Worm (Caenorhabditis elegans): ENCODE results near the gene F36A4.4.

DNA sequence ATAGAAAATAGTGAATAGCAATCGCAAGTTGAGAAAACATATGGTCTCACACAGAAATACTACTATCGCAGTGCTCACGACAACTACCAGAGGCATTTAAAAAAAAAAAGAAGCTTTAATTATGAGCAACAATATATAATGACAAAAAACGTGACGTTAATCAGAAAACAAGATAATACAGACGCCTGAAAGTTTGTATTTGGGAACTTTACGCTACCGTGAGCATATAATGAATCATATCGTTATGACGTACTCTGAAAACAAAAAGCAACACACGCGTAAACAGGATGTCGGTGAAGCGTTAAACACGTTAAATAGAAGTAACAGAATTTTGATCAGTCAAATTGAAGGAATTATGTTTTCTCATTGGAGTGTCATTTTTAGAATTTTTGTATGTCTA is 41.6 kb upstream of the F36A4.4 start, which contains the start of gene srbc-71:
- no peak for TF ChIP-seq tbx-37 (GFP tag; conservative IDR thresholded peaks at IDR 0.05)
- TF ChIP-seq aly-1 (tag; optimal IDR thresholded peaks at IDR 0.05): no peak
- TF ChIP-seq ama-1 (optimal IDR thresholded peaks at IDR 0.05): no peak
- no peak for TF ChIP-seq ceh-36 (tag; optimal IDR thresholded peaks at IDR 0.05)
- no peak for TF ChIP-seq flt-1 (GFP tag; IDR thresholded peaks at IDR 0.05)
- TF ChIP-seq ets-7 (tag; optimal IDR thresholded peaks at IDR 0.05): no peak

Data from whole organism, early embryonic.